Worm (Caenorhabditis elegans) whole organism, young adult: Measurements from ENCODE around the gene Y105C5A.24.
"Not testable (repeated sequence)": the region's sequence is repeated elsewhere in the genome, so short reads cannot be mapped to it uniquely, and the experiment has no call there.

Source experiments
- B0035.1 ChIP-seq: sonication (generic microtip); optimal IDR thresholded peaks from 2 replicates; lab custom pipeline; 2016; ENCODE audit warnings: missing genetic modification characterization, mild to moderate bottlenecking, missing compliant biosample characterization, missing genotype, missing genetic modification reagents
- D2030.7 ChIP-seq: fragments of 200-800 bp; sonication (Bioruptor generic); IDR thresholded peaks from 2 replicates; pipeline ENCODE4 v1.3.6; 2022; ENCODE audit warnings: missing genetic modification reagents, missing genetic modification characterization, missing compliant biosample characterization
- F10E7.11 ChIP-seq: sonication (generic microtip); optimal IDR thresholded peaks from 2 replicates; lab custom pipeline; 2017; ENCODE audit warnings: mild to moderate bottlenecking, missing genetic modification characterization, moderate library complexity, missing compliant biosample characterization
- F33H1.4 ChIP-seq: fragments of 200-800 bp; sonication (Bioruptor generic); IDR thresholded peaks from 2 replicates; pipeline ENCODE4 v1.3.6; 2022; ENCODE audit warnings: missing genetic modification reagents, missing genetic modification characterization, missing compliant biosample characterization
- F39B2.1 ChIP-seq: fragments of 200-800 bp; sonication (Bioruptor generic); IDR thresholded peaks from 2 replicates; pipeline ENCODE4 v1.3.6; 2022; ENCODE audit warnings: missing genetic modification reagents, missing genetic modification characterization, missing compliant biosample characterization
- F55B11.4 ChIP-seq: sonication (generic microtip); optimal IDR thresholded peaks from 2 replicates; lab custom pipeline; 2016; ENCODE audit warnings: missing compliant biosample characterization, missing genetic modification characterization, borderline replicate concordance; ENCODE audit not compliant: insufficient read depth
- Y53F4B.3 ChIP-seq: fragments of 200-800 bp; sonication (Bioruptor generic); IDR thresholded peaks from 2 replicates; pipeline ENCODE4 v1.3.6; 2022; ENCODE audit warnings: missing genetic modification reagents, missing genetic modification characterization, missing compliant biosample characterization
- Y56A3A.18 ChIP-seq: fragments of 200-800 bp; sonication (Bioruptor generic); IDR thresholded peaks from 2 replicates; pipeline ENCODE4 v1.3.6; 2022; ENCODE audit warnings: missing genetic modification reagents, missing genetic modification characterization, missing compliant biosample characterization
- attf-3 ChIP-seq: fragments of 200-800 bp; sonication (Bioruptor generic); conservative IDR thresholded peaks from 2 replicates; pipeline ENCODE4 v1.3.6; 2022; ENCODE audit warnings: missing genetic modification reagents, missing genetic modification characterization, missing compliant biosample characterization
- attf-5 ChIP-seq: fragments of 200-800 bp; sonication (Bioruptor generic); optimal IDR thresholded peaks from 2 replicates; lab custom pipeline; 2018; ENCODE audit warnings: mild to moderate bottlenecking, missing genetic modification characterization, missing compliant biosample characterization
- attf-6 ChIP-seq: fragments of 200-800 bp; sonication (Bioruptor generic); IDR thresholded peaks from 2 replicates; pipeline ENCODE4 v1.3.6; 2022; ENCODE audit warnings: missing genetic modification reagents, missing genetic modification characterization, missing compliant biosample characterization
- ceh-100 ChIP-seq: fragments of 200-800 bp; sonication (Bioruptor generic); IDR thresholded peaks from 2 replicates; pipeline ENCODE4 v1.3.6; 2022; ENCODE audit warnings: missing genetic modification reagents, missing genetic modification characterization, missing compliant biosample characterization
- ceh-40 ChIP-seq: fragments of 200-800 bp; sonication (Bioruptor generic); IDR thresholded peaks from 2 replicates; pipeline ENCODE4 v1.3.6; 2022; ENCODE audit warnings: missing genetic modification characterization, missing compliant biosample characterization
- die-1 ChIP-seq: sonication (generic microtip); optimal IDR thresholded peaks from 2 replicates; lab custom pipeline; 2016; ENCODE audit warnings: missing genotype, mild to moderate bottlenecking, missing genetic modification characterization, missing compliant biosample characterization
- dpff-1 ChIP-seq: sonication (generic microtip); optimal IDR thresholded peaks from 2 replicates; lab custom pipeline; 2017; ENCODE audit warnings: mild to moderate bottlenecking, missing genetic modification characterization, missing compliant biosample characterization
- egrh-3 ChIP-seq: fragments of 200-800 bp; sonication (Bioruptor generic); IDR thresholded peaks from 2 replicates; pipeline ENCODE4 v1.3.6; 2022; ENCODE audit warnings: missing genetic modification reagents, missing genetic modification characterization, missing compliant biosample characterization
- him-1 ChIP-seq: sonication (generic microtip); optimal IDR thresholded peaks from 2 replicates; lab custom pipeline; 2016; ENCODE audit warnings: missing genotype, missing genetic modification reagents, missing genetic modification characterization, missing compliant biosample characterization
- hlh-26 ChIP-seq: fragments of 200-800 bp; sonication (Bioruptor generic); conservative IDR thresholded peaks from 2 replicates; pipeline ENCODE4 v1.3.6; 2022; ENCODE audit warnings: missing genetic modification reagents, missing genetic modification characterization, missing compliant biosample characterization
- hsf-1 ChIP-seq: fragments of 200-800 bp; sonication (Bioruptor generic); IDR thresholded peaks from 2 replicates; pipeline ENCODE4 v1.3.6; 2022; ENCODE audit warnings: missing genetic modification reagents, missing genetic modification characterization, missing compliant biosample characterization
- nhr-80 ChIP-seq: sonication (generic microtip); optimal IDR thresholded peaks from 2 replicates; lab custom pipeline; 2016; ENCODE audit warnings: missing genetic modification characterization, missing compliant biosample characterization
- rcor-1 ChIP-seq: fragments of 200-800 bp; sonication (Bioruptor generic); IDR thresholded peaks from 2 replicates; pipeline ENCODE4 v1.3.6; 2022; ENCODE audit warnings: missing genetic modification reagents, missing genetic modification characterization, missing compliant biosample characterization
- repo-1 ChIP-seq: sonication (generic microtip); optimal IDR thresholded peaks from 2 replicates; lab custom pipeline; 2017; ENCODE audit warnings: mild to moderate bottlenecking, missing genetic modification characterization, missing compliant biosample characterization
- rpc-1 ChIP-seq, 2 experiments: fragments of 150-350 bp in 1 of 2; sonication (generic microtip) in 1 of 2; optimal IDR thresholded peaks; 2 replicates each; lab custom pipeline; 2014 to 2018; ENCODE audit warnings: missing biosample characterization in 1 of 2, missing genetic modification characterization in 1 of 2, missing genetic modification reagents in 1 of 2, missing genotype in 1 of 2
- snpc-4 ChIP-seq, 5 experiments: fragments of 150-350 bp in 1 of 5; sonication (generic microtip) in 4 of 5; optimal IDR thresholded peaks; 2 replicates each; lab custom pipeline; 2014 to 2018; ENCODE audit warnings: missing genetic modification characterization in 5 of 5, missing biosample characterization in 3 of 5, antibody characterized with exemption in 2 of 5, mild to moderate bottlenecking in 2 of 5, missing compliant biosample characterization in 2 of 5, missing genotype in 2 of 5, moderate library complexity in 2 of 5, missing genetic modification reagents in 1 of 5
- tbp1 ChIP-seq: fragments of 200-800 bp; sonication (Bioruptor generic); optimal IDR thresholded peaks from 2 replicates; lab custom pipeline; 2018; ENCODE audit warnings: mild to moderate bottlenecking, missing genetic modification characterization, missing compliant biosample characterization
- zfh-2 ChIP-seq: fragments of 200-800 bp; sonication (Bioruptor generic); conservative IDR thresholded peaks from 2 replicates; pipeline ENCODE4 v1.3.6; 2022; ENCODE audit warnings: missing genetic modification reagents, missing genetic modification characterization, missing compliant biosample characterization
- ztf-25 ChIP-seq: fragments of 200-800 bp; sonication (Bioruptor generic); IDR thresholded peaks from 2 replicates; pipeline ENCODE4 v1.3.6; 2022; ENCODE audit warnings: missing genetic modification reagents, missing genetic modification characterization, missing compliant biosample characterization
- ztf-3 ChIP-seq: fragments of 200-800 bp; sonication (Bioruptor generic); optimal IDR thresholded peaks from 2 replicates; lab custom pipeline; 2018; ENCODE audit warnings: mild to moderate bottlenecking, missing genetic modification characterization, missing compliant biosample characterization

The Y105C5A.24 gene

ce11 chrIV:15849656-15850055, at the start of gene Y105C5A.24:
TSS of gene Y105C5A.24 (plus strand) at chrIV:15849875.
- TF ChIP-seq Y56A3A.18 (GFP tag; lab: Robert Waterston, UW) (0 out of 2 replicates have a peak, but pooled peaks have one; percentile 54), dpff-1 (tag; lab: Kevin White, UChicago) (no peak), F39B2.1 (no peak), rcor-1 (no peak), tbp1 (GFP tag; lab: Kevin White, UChicago) (peak; percentile 11), nhr-80 (tag; lab: Kevin White, UChicago) (peak; percentile 85), ztf-3 (GFP tag; lab: Kevin White, UChicago) (no peak), snpc-4 (GFP tag; optimal IDR thresholded peaks at IDR 0.05; lab: Kevin White, UChicago) (no peak), snpc-4 (tag; optimal IDR thresholded peaks at IDR 0.05; lab: Kevin White, UChicago) (peak in 2 of 4 experiments; percentile 3 to 52), attf-5 (GFP tag; lab: Kevin White, UChicago) (peak; percentile 9)

DNA sequence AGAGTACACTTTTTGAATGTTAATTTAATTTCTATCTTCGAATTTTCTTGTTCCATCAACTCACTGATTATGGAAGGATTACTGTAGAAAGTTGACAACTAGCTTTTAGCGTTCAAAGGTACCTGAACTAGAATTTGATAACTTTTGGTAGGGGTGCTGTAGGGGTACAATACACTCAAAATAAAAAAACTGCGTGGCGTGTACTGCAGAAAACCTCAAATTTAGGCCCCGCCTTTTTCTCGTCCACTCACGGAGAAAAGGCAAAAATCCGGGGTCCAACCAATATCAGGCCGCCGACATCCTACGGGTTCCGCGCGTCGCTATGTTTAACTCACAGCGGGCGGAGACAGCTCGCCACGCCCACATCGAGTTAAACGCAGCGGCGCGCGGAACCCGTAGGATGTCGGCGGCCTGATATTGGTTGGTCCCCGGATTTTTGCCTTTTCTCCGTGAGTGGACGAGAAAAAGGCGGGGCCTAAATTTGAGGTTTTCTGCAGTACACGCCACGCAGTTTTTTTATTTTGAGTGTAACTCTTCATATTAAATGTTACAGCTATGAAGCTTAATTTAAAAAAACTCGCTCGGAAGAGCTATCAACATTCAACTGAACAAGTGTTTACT, 44.5 kb upstream of the Y105C5A.24 start:
- TF ChIP-seq hsf-1 (0 out of 2 replicates have a peak, but pooled peaks have one; percentile 51), F33H1.4 (peak; percentile 20; the same call in 1 of the 2 replicates), ceh-100 (GFP tag; lab: Robert Waterston, UW) (peak; percentile 32; the same call in 1 of the 2 replicates), snpc-4 (tag; optimal IDR thresholded peaks at IDR 0.05; lab: Kevin White, UChicago) (peak in 3 of 4 experiments; percentile 56 to 91 (median 71)), attf-6 (peak; percentile 93), D2030.7 (peak; percentile 38; the same call in 1 of the 2 replicates), ztf-25 (GFP tag; lab: Robert Waterston, UW) (0 out of 2 replicates have a peak, but pooled peaks have one; percentile 12)
- TF ChIP-seq snpc-4 (GFP tag; optimal IDR thresholded peaks at IDR 0.05; lab: Kevin White, UChicago) = not testable (repeated sequence)

DNA sequence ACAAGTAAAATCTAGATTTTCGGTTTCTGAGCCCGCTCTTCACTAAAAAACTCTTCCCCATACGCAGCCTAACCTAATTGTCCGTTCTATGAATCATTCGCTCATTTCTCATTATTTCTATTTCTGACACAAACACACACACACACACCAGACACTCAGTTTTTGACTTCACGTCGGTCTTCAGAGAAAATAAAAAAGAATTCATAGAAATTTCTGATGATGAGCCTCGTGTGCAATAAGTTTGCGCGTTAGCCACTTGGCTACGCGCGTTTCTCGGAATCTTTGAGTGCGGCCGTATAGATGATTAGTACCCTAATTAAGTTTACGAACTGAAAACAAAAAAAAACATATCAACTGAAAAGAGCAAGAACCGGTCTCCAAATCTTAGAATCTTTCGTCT, 35.6 kb upstream of the Y105C5A.24 start:
- TF ChIP-seq repo-1 (tag; lab: Kevin White, UChicago) = no peak
- no peak for TF ChIP-seq zfh-2 (GFP tag; lab: Robert Waterston, UW)
- TF ChIP-seq die-1 (tag; lab: Kevin White, UChicago) = no peak
- no peak for TF ChIP-seq hlh-26 (GFP tag; lab: Robert Waterston, UW)
- no peak for TF ChIP-seq egrh-3
- TF ChIP-seq F55B11.4 (tag; lab: Kevin White, UChicago) = no peak
- TF ChIP-seq attf-3 = no peak
- TF ChIP-seq rpc-1 (optimal IDR thresholded peaks at IDR 0.05; lab: Kevin White, UChicago) = no peak
- no peak for TF ChIP-seq rpc-1 (tag; optimal IDR thresholded peaks at IDR 0.05; lab: Kevin White, UChicago)
- no peak for TF ChIP-seq him-1 (tag; lab: Kevin White, UChicago)
- no peak for TF ChIP-seq ceh-40 (GFP tag; lab: Robert Waterston, UW)
- TF ChIP-seq snpc-4 (GFP tag; optimal IDR thresholded peaks at IDR 0.05; lab: Kevin White, UChicago) = no peak
- no peak for TF ChIP-seq snpc-4 (tag; optimal IDR thresholded peaks at IDR 0.05; lab: Kevin White, UChicago)
- no peak for TF ChIP-seq B0035.1 (tag; lab: Kevin White, UChicago)

- peak; percentile 16 for TF ChIP-seq snpc-4 (GFP tag; optimal IDR thresholded peaks at IDR 0.05; lab: Kevin White, UChicago)
- TF ChIP-seq snpc-4 (tag; optimal IDR thresholded peaks at IDR 0.05; lab: Kevin White, UChicago) = peak in 3 of 4 experiments; percentile 26 to 73 (median 58)
- TF ChIP-seq Y53F4B.3 = no peak
These were observed 32.2 kb upstream of the Y105C5A.24 start for ce11 chrIV:15817490-15817889.

DNA sequence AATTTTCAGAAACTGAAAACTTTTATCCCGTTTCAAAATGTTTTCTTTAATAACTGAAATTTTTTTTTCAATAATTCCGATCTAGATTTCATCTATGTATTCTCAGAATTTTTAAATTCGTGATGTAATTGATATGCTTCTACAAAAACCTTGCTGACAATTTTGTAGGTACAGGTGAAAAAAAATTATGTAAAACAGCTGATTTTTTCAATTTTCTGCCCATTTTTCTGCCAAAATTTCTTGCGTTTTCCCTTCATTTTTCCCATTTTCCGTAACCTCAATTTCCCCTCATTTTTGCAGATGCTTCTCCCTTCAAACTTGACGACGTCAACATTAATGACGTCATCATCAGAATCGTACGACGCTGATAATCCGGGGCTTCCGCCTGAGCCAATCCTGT, 29.9 kb upstream of the Y105C5A.24 start, which contains the start of gene daf-38:
daf-38 (plus strand) TSS at position 301 of the 400 bp plus-strand sequence.
- 0 out of 2 replicates have a peak, but pooled peaks have one; percentile 20 for TF ChIP-seq attf-6
- TF ChIP-seq F10E7.11 (tag; lab: Kevin White, UChicago) = no peak
